Worm (Caenorhabditis elegans) whole organism, young adult: ENCODE measurements around the gene evl-14.

Source experiments
- B0019.2 ChIP-seq: fragments of 200-800 bp; sonication (Bioruptor generic); conservative IDR thresholded peaks from 2 replicates; pipeline ENCODE4 v1.3.6; 2022; ENCODE audit warnings: missing genetic modification reagents, missing genetic modification characterization, missing compliant biosample characterization
- B0035.1 ChIP-seq: sonication (generic microtip); optimal IDR thresholded peaks from 2 replicates; lab custom pipeline; 2016; ENCODE audit warnings: missing genetic modification characterization, mild to moderate bottlenecking, missing compliant biosample characterization, missing genotype, missing genetic modification reagents
- B0261.1 ChIP-seq: sonication (generic microtip); optimal IDR thresholded peaks from 2 replicates; lab custom pipeline; 2016; ENCODE audit warnings: mild to moderate bottlenecking, missing genetic modification characterization, moderate library complexity, missing compliant biosample characterization
- C06A6.2 ChIP-seq: fragments of 200-800 bp; sonication (Bioruptor generic); conservative IDR thresholded peaks from 2 replicates; pipeline ENCODE4 v1.3.6; 2022; ENCODE audit warnings: missing genetic modification characterization, missing compliant biosample characterization
- F10E7.11 ChIP-seq: sonication (generic microtip); optimal IDR thresholded peaks from 2 replicates; lab custom pipeline; 2017; ENCODE audit warnings: mild to moderate bottlenecking, missing genetic modification characterization, moderate library complexity, missing compliant biosample characterization
- F33H1.4 ChIP-seq: fragments of 200-800 bp; sonication (Bioruptor generic); IDR thresholded peaks from 2 replicates; pipeline ENCODE4 v1.3.6; 2022; ENCODE audit warnings: missing genetic modification reagents, missing genetic modification characterization, missing compliant biosample characterization
- F39B2.1 ChIP-seq: fragments of 200-800 bp; sonication (Bioruptor generic); IDR thresholded peaks from 2 replicates; pipeline ENCODE4 v1.3.6; 2022; ENCODE audit warnings: missing genetic modification reagents, missing genetic modification characterization, missing compliant biosample characterization
- T07F8.4 ChIP-seq: sonication (generic microtip); optimal IDR thresholded peaks from 2 replicates; lab custom pipeline; 2016; ENCODE audit warnings: mild to moderate bottlenecking, missing genetic modification characterization, moderate library complexity, missing compliant biosample characterization
- T26A5.8 ChIP-seq: sonication (generic microtip); optimal IDR thresholded peaks from 2 replicates; lab custom pipeline; 2016; ENCODE audit warnings: missing genetic modification characterization, missing compliant biosample characterization
- Y67H2A.10 ChIP-seq: fragments of 200-800 bp; sonication (Bioruptor generic); conservative IDR thresholded peaks from 2 replicates; pipeline ENCODE4 v1.3.6; 2022; ENCODE audit warnings: missing genetic modification reagents, missing genetic modification characterization, missing compliant biosample characterization
- Y79H2A.3 ChIP-seq: fragments of 200-800 bp; sonication (Bioruptor generic); conservative IDR thresholded peaks from 2 replicates; pipeline ENCODE4 v1.3.6; 2022; ENCODE audit warnings: missing genetic modification reagents, missing genetic modification characterization, missing compliant biosample characterization
- akir-1 ChIP-seq: fragments of 200-800 bp; sonication (Bioruptor generic); optimal IDR thresholded peaks from 2 replicates; lab custom pipeline; 2018; ENCODE audit warnings: mild to moderate bottlenecking, missing genetic modification characterization, moderate library complexity, missing compliant biosample characterization
- aptf-2 ChIP-seq: fragments of 200-800 bp; sonication (Bioruptor generic); conservative IDR thresholded peaks from 2 replicates; pipeline ENCODE4 v1.3.6; 2022; ENCODE audit warnings: missing genetic modification reagents, missing genetic modification characterization, missing compliant biosample characterization
- aptf-3 ChIP-seq: fragments of 200-800 bp; sonication (Bioruptor generic); IDR thresholded peaks from 2 replicates; pipeline ENCODE4 v1.3.6; 2022; ENCODE audit warnings: missing genetic modification characterization, missing compliant biosample characterization
- attf-3 ChIP-seq: fragments of 200-800 bp; sonication (Bioruptor generic); conservative IDR thresholded peaks from 2 replicates; pipeline ENCODE4 v1.3.6; 2022; ENCODE audit warnings: missing genetic modification reagents, missing genetic modification characterization, missing compliant biosample characterization
- bed-1 ChIP-seq: fragments of 200-800 bp; sonication (Bioruptor generic); IDR thresholded peaks from 2 replicates; pipeline ENCODE4 v1.3.6; 2022; ENCODE audit warnings: missing genetic modification reagents, missing genetic modification characterization, missing compliant biosample characterization
- cebp-2 ChIP-seq: fragments of 200-800 bp; sonication (Bioruptor generic); IDR thresholded peaks from 2 replicates; pipeline ENCODE4 v1.3.6; 2022; ENCODE audit warnings: missing genetic modification characterization, missing compliant biosample characterization
- ceh-40 ChIP-seq: fragments of 200-800 bp; sonication (Bioruptor generic); IDR thresholded peaks from 2 replicates; pipeline ENCODE4 v1.3.6; 2022; ENCODE audit warnings: missing genetic modification characterization, missing compliant biosample characterization
- ceh-79 ChIP-seq: sonication (generic microtip); optimal IDR thresholded peaks from 2 replicates; lab custom pipeline; 2017; ENCODE audit warnings: mild to moderate bottlenecking, missing genetic modification characterization, missing compliant biosample characterization
- chd-7 ChIP-seq: sonication (generic microtip); optimal IDR thresholded peaks from 2 replicates; lab custom pipeline; 2016; ENCODE audit warnings: mild to moderate bottlenecking, missing genetic modification characterization, moderate library complexity, missing compliant biosample characterization
- dpff-1 ChIP-seq: sonication (generic microtip); optimal IDR thresholded peaks from 2 replicates; lab custom pipeline; 2017; ENCODE audit warnings: mild to moderate bottlenecking, missing genetic modification characterization, missing compliant biosample characterization
- ekl-4 ChIP-seq: fragments of 200-800 bp; sonication (Bioruptor generic); IDR thresholded peaks from 2 replicates; pipeline ENCODE4 v1.3.6; 2022; ENCODE audit warnings: missing genetic modification reagents, missing genetic modification characterization, missing compliant biosample characterization
- ets-4 ChIP-seq: fragments of 200-800 bp; sonication (Bioruptor generic); optimal IDR thresholded peaks from 2 replicates; lab custom pipeline; 2018; ENCODE audit warnings: mild to moderate bottlenecking, missing genetic modification characterization, missing compliant biosample characterization
- fkh-3 ChIP-seq: sonication (generic microtip); optimal IDR thresholded peaks from 2 replicates; lab custom pipeline; 2016; ENCODE audit warnings: mild to moderate bottlenecking, missing genetic modification characterization, missing compliant biosample characterization
- hlh-12 ChIP-seq: sonication (generic microtip); optimal IDR thresholded peaks from 2 replicates; lab custom pipeline; 2016; ENCODE audit warnings: missing genetic modification characterization, missing compliant biosample characterization
- hlh-26 ChIP-seq: fragments of 200-800 bp; sonication (Bioruptor generic); conservative IDR thresholded peaks from 2 replicates; pipeline ENCODE4 v1.3.6; 2022; ENCODE audit warnings: missing genetic modification reagents, missing genetic modification characterization, missing compliant biosample characterization
- hmg-20 ChIP-seq: fragments of 200-800 bp; sonication (Bioruptor generic); IDR thresholded peaks from 2 replicates; pipeline ENCODE4 v1.3.6; 2022; ENCODE audit warnings: missing genetic modification reagents, missing genetic modification characterization, missing compliant biosample characterization
- lag-1 ChIP-seq: fragments of 200-800 bp; sonication (Bioruptor generic); IDR thresholded peaks from 2 replicates; pipeline ENCODE4 v1.3.6; 2022; ENCODE audit warnings: missing genetic modification reagents, missing genetic modification characterization, missing compliant biosample characterization
- let-607 ChIP-seq, 2 experiments: fragments of 200-800 bp in 1 of 2; sonication (Bioruptor generic) in 1 of 2; sonication (generic microtip) in 1 of 2; optimal IDR thresholded peaks; 2 replicates each; lab custom pipeline; 2016 to 2018; ENCODE audit warnings: mild to moderate bottlenecking in 2 of 2, missing compliant biosample characterization in 2 of 2, missing genetic modification characterization in 2 of 2, moderate library complexity in 2 of 2, missing genotype in 1 of 2
- lin-35 ChIP-seq, 3 experiments: fragments of 150-350 bp in 2 of 3; sonication (generic microtip) in 1 of 3; optimal IDR thresholded peaks; 2 replicates each; lab custom pipeline; 2014 to 2018; ENCODE audit warnings: missing biosample characterization in 3 of 3, missing genetic modification characterization in 3 of 3, missing genetic modification reagents in 3 of 3
- lir-1 ChIP-seq: fragments of 200-800 bp; sonication (Bioruptor generic); conservative IDR thresholded peaks from 2 replicates; pipeline ENCODE4 v1.3.6; 2022; ENCODE audit warnings: missing genetic modification reagents, missing genetic modification characterization, missing compliant biosample characterization
- madf-8 ChIP-seq: fragments of 200-800 bp; sonication (Bioruptor generic); conservative IDR thresholded peaks from 2 replicates; pipeline ENCODE4 v1.3.6; 2022; ENCODE audit warnings: missing genetic modification reagents, missing genetic modification characterization, missing compliant biosample characterization
- nhr-179 ChIP-seq: sonication (generic microtip); optimal IDR thresholded peaks from 2 replicates; lab custom pipeline; 2016; ENCODE audit warnings: mild to moderate bottlenecking, missing genetic modification characterization, missing compliant biosample characterization
- rcor-1 ChIP-seq: fragments of 200-800 bp; sonication (Bioruptor generic); IDR thresholded peaks from 2 replicates; pipeline ENCODE4 v1.3.6; 2022; ENCODE audit warnings: missing genetic modification reagents, missing genetic modification characterization, missing compliant biosample characterization
- snpc-3.4 ChIP-seq: sonication (generic microtip); optimal IDR thresholded peaks from 2 replicates; lab custom pipeline; 2017; ENCODE audit warnings: missing genetic modification characterization, mild to moderate bottlenecking, missing compliant biosample characterization, antibody characterized with exemption, moderate library complexity, missing genotype, missing genetic modification reagents
- snpc-4 ChIP-seq, 5 experiments: fragments of 150-350 bp in 1 of 5; sonication (generic microtip) in 4 of 5; optimal IDR thresholded peaks; 2 replicates each; lab custom pipeline; 2014 to 2018; ENCODE audit warnings: missing genetic modification characterization in 5 of 5, missing biosample characterization in 3 of 5, antibody characterized with exemption in 2 of 5, mild to moderate bottlenecking in 2 of 5, missing compliant biosample characterization in 2 of 5, missing genotype in 2 of 5, moderate library complexity in 2 of 5, missing genetic modification reagents in 1 of 5
- tlf-1 ChIP-seq: fragments of 200-800 bp; sonication (Bioruptor generic); optimal IDR thresholded peaks from 2 replicates; lab custom pipeline; 2018; ENCODE audit warnings: mild to moderate bottlenecking, missing genetic modification characterization, missing compliant biosample characterization
- unc-130 ChIP-seq: sonication (generic microtip); optimal IDR thresholded peaks from 2 replicates; lab custom pipeline; 2016; ENCODE audit warnings: missing genetic modification reagents, missing genetic modification characterization, missing compliant biosample characterization
- ztf-18 ChIP-seq: sonication (generic microtip); optimal IDR thresholded peaks from 2 replicates; lab custom pipeline; 2016; ENCODE audit warnings: missing genotype, mild to moderate bottlenecking, missing genetic modification characterization, missing compliant biosample characterization
- ztf-26 ChIP-seq: sonication (generic microtip); optimal IDR thresholded peaks from 2 replicates; lab custom pipeline; 2017; ENCODE audit warnings: missing genetic modification characterization, missing compliant biosample characterization
- ztf-28 ChIP-seq: fragments of 200-800 bp; sonication (Bioruptor generic); IDR thresholded peaks from 2 replicates; pipeline ENCODE4 v1.3.6; 2022; ENCODE audit warnings: missing genetic modification reagents, missing genetic modification characterization, missing compliant biosample characterization
- ztf-3 ChIP-seq: fragments of 200-800 bp; sonication (Bioruptor generic); optimal IDR thresholded peaks from 2 replicates; lab custom pipeline; 2018; ENCODE audit warnings: mild to moderate bottlenecking, missing genetic modification characterization, missing compliant biosample characterization

Gene evl-14

ce11 chrIII:4300989-4301498 is 11.9 kb downstream of the evl-14 start, which contains the start of gene R10E4.11 (continued):
- TF ChIP-seq B0019.2 (GFP tag; lab: Robert Waterston, UW) (no peak), lag-1 (no peak), F33H1.4 (GFP tag; lab: Robert Waterston, UW) (peak; percentile 61), F39B2.1 (GFP tag; lab: Robert Waterston, UW) (no peak), rcor-1 (GFP tag; lab: Robert Waterston, UW) (no peak), ceh-40 (GFP tag; lab: Robert Waterston, UW) (no peak), ztf-3 (GFP tag; lab: Kevin White, UChicago) (no peak), Y67H2A.10 (GFP tag; lab: Robert Waterston, UW) (no peak)

- TF ChIP-seq lir-1 (GFP tag; lab: Robert Waterston, UW) (no peak), B0035.1 (no peak), nhr-179 (tag; lab: Kevin White, UChicago) (no peak)
Observed at ce11 chrIII:4294153-4294862, 18.6 kb downstream of the evl-14 start, which contains the start of the genes nth-1 and R10E4.7. TSS of gene nth-1 (minus strand) at chrIII:4294253. TSS of gene R10E4.7 (plus strand) at chrIII:4294812.

- TF ChIP-seq ceh-79 (tag; lab: Kevin White, UChicago) (no peak), chd-7 (no peak), hlh-12 (tag; lab: Kevin White, UChicago) (no peak), Y79H2A.3 (GFP tag; lab: Robert Waterston, UW) (no peak), bed-1 (GFP tag; lab: Robert Waterston, UW) (no peak), lin-35 (GFP tag; optimal IDR thresholded peaks at IDR 0.05; lab: Kevin White, UChicago) (no peak), T26A5.8 (no peak), T07F8.4 (tag; lab: Kevin White, UChicago) (no peak), akir-1 (no peak), hlh-26 (GFP tag; lab: Robert Waterston, UW) (no peak), cebp-2 (GFP tag; lab: Robert Waterston, UW) (no peak), dpff-1 (tag; lab: Kevin White, UChicago) (no peak), F10E7.11 (tag; lab: Kevin White, UChicago) (no peak), aptf-3 (no peak), fkh-3 (tag; lab: Kevin White, UChicago) (no peak), hmg-20 (GFP tag; lab: Robert Waterston, UW) (no peak), tlf-1 (GFP tag; lab: Kevin White, UChicago) (no peak)
Observed at ce11 chrIII:4293108-4293507, 19.8 kb downstream of the evl-14 start, which contains the start of gene R10E4.6. TSS of gene R10E4.6 (plus strand) at chrIII:4293408.

DNA sequence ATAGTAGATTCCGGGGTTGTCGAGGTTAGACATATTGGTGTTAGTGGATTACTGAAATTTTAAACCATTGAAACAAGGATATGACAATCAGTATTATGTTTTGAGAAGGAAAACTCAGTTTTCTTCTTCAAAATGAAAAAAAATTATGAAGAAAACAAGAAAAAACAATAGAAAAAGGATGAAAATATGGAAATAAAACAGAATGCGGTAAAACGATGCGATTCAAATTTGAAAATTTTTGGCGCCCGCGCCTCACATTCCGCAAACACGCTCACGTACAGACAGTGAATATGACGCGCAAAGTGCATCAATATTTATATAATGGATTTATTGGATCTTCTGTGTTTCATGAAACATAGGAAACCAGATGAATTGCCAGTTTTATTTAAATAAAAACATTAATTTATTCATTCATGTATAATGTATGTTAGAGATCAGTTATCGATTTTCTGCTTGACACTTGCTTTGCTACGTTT is 21.7 kb downstream of the evl-14 start, which contains the start of gene mcm-5:
mcm-5 (minus strand) TSS at position 51 of the 476 bp plus-strand sequence.
- TF ChIP-seq ztf-28 (GFP tag; lab: Robert Waterston, UW): no peak
- no peak for TF ChIP-seq ekl-4 (GFP tag; lab: Robert Waterston, UW)
- peak; percentile 9 for TF ChIP-seq snpc-4 (GFP tag; optimal IDR thresholded peaks at IDR 0.05; lab: Kevin White, UChicago)
- TF ChIP-seq snpc-4 (tag; optimal IDR thresholded peaks at IDR 0.05; lab: Kevin White, UChicago): no peak
- TF ChIP-seq hlh-26 (GFP tag; lab: Robert Waterston, UW): no peak
- TF ChIP-seq ztf-18: no peak
- TF ChIP-seq ztf-26 (tag; lab: Kevin White, UChicago): no peak
- no peak for TF ChIP-seq attf-3 (GFP tag; lab: Robert Waterston, UW)
- no peak for TF ChIP-seq let-607 (tag; optimal IDR thresholded peaks at IDR 0.05; lab: Kevin White, UChicago)
- no peak for TF ChIP-seq Y67H2A.10 (GFP tag; lab: Robert Waterston, UW)
- no peak for TF ChIP-seq ets-4
- peak; percentile 59 for TF ChIP-seq snpc-3.4 (tag; lab: Kevin White, UChicago)
- TF ChIP-seq dpff-1 (tag; lab: Kevin White, UChicago): no peak
- TF ChIP-seq B0261.1: no peak
- peak; percentile 78 for TF ChIP-seq madf-8 (GFP tag; lab: Robert Waterston, UW)
- no peak for TF ChIP-seq aptf-2 (GFP tag; lab: Robert Waterston, UW)
- no peak for TF ChIP-seq B0035.1
- no peak for TF ChIP-seq C06A6.2 (GFP tag; lab: Robert Waterston, UW)
- no peak for TF ChIP-seq unc-130 (GFP tag; lab: Kevin White, UChicago)
